Fruit fly (Drosophila melanogaster): Measurements from ENCODE around the gene cmpy.

Gene cmpy

DNA sequence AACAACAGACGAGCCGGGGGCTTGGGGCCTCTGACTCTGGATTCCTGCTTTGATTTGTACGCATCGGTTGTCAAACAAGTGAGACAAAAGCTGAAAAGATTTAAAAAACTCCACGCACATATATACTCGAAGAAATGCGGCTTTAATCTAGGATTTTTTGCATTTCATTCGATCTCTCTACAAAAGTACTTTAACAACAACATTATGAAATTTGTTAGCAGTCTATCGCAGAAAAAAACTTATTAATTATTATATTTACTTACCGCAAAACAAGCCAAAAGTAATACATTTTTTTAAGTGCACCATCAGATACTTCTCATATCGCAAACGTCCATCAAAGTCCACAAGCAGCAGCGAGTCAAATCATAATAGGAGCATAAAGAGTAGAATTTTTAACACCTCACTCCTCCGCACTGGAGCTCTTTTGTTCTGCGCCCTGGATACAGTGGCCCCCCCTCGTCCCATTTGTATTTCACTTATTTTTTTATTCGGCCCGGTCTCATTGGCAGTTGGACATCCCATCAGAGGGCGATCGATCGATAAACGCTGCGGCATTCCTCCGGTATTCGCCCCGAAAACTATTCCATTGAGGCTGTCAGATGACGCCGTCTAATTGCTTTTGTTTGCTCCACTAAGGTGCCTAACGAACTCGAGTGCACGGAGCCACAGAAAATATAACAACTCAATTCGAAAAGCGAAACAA lies 8.4 kb downstream of the cmpy start (continued):
- TF ChIP-seq inv (GFP tag; IDR thresholded peaks at IDR 0.05; ENCODE audit: partially characterized antibody) (no peak), CG18262 (tag; optimal IDR thresholded peaks at IDR 0.05) (peak; percentile 58), tna (GFP tag; IDR thresholded peaks at IDR 0.05; ENCODE audit: partially characterized antibody) (no peak), Tbp (GFP tag; optimal IDR thresholded peaks at IDR 0.05) (no peak), CG17568 (GFP tag; optimal IDR thresholded peaks at IDR 0.05) (peak; percentile 21), BEAF-32 (GFP tag; optimal IDR thresholded peaks at IDR 0.05) (no peak), CG11504 (tag; optimal IDR thresholded peaks at IDR 0.05) (peak; percentile 63), CG15601 (tag; optimal IDR thresholded peaks at IDR 0.05) (no peak), ash1 (GFP tag; optimal IDR thresholded peaks at IDR 0.05) (no peak), CG4404 (GFP tag; IDR thresholded peaks at IDR 0.05) (no peak), CG8924 (tag; optimal IDR thresholded peaks at IDR 0.05) (peak; percentile 33), CG16815 (GFP tag; optimal IDR thresholded peaks at IDR 0.05) (no peak), CG10321 (GFP tag; IDR thresholded peaks at IDR 0.05) (no peak), tin (GFP tag; optimal IDR thresholded peaks at IDR 0.05) (peak; percentile 33), peb (GFP tag; IDR thresholded peaks at IDR 0.05) (no peak), pnt (GFP tag; optimal IDR thresholded peaks at IDR 0.05) (no peak), Dip3 (GFP tag; optimal IDR thresholded peaks at IDR 0.05) (no peak), CG13624 (GFP tag; optimal IDR thresholded peaks at IDR 0.05) (no peak), D19B (GFP tag; optimal IDR thresholded peaks at IDR 0.05) (no peak), Sry-β (GFP tag; optimal IDR thresholded peaks at IDR 0.05) (no peak), her (GFP tag; optimal IDR thresholded peaks at IDR 0.05) (no peak), pita (GFP tag; optimal IDR thresholded peaks at IDR 0.05) (no peak), Elba2 (GFP tag; optimal IDR thresholded peaks at IDR 0.05) (no peak), CG11247 (GFP tag; IDR thresholded peaks at IDR 0.05) (no peak), MBD-R2 (GFP tag; IDR thresholded peaks at IDR 0.05) (peak; percentile 19; the same call in 1 of the 2 replicates), Xrp1 (GFP tag; IDR thresholded peaks at IDR 0.05) (peak; percentile 66), org-1 (GFP tag; optimal IDR thresholded peaks at IDR 0.05) (no peak), Ets97D (GFP tag; optimal IDR thresholded peaks at IDR 0.05) (no peak), pros (GFP tag; optimal IDR thresholded peaks at IDR 0.05) (no peak), CG7839 (tag; optimal IDR thresholded peaks at IDR 0.05) (peak; percentile 63), CG15514 (GFP tag; optimal IDR thresholded peaks at IDR 0.05) (no peak), sima (GFP tag; optimal IDR thresholded peaks at IDR 0.05) (no peak), Bdp1 (GFP tag; optimal IDR thresholded peaks at IDR 0.05) (no peak), CG32532 (GFP tag; IDR thresholded peaks at IDR 0.05) (no peak), dati (GFP tag; IDR thresholded peaks at IDR 0.05) (no peak)

dm6 chr3L:20707217-20707616 lies 11.8 kb downstream of the cmpy start:
- TF ChIP-seq pros (GFP tag; optimal IDR thresholded peaks at IDR 0.05) (no peak), lmd (GFP tag; IDR thresholded peaks at IDR 0.05) (no peak), CG4282 (GFP tag; optimal IDR thresholded peaks at IDR 0.05) (no peak), Chrac-16 (GFP tag; optimal IDR thresholded peaks at IDR 0.05) (no peak), Atf3 (GFP tag; optimal IDR thresholded peaks at IDR 0.05) (no peak), Sin3A (optimal IDR thresholded peaks at IDR 0.05) (no peak), hbn (GFP tag; IDR thresholded peaks at IDR 0.05; ENCODE audit: partially characterized antibody) (no peak), psq (GFP tag; optimal IDR thresholded peaks at IDR 0.05) (no peak), Xbp1 (GFP tag; optimal IDR thresholded peaks at IDR 0.05) (no peak), crp (GFP tag; optimal IDR thresholded peaks at IDR 0.05) (no peak), esg (GFP tag; conservative IDR thresholded peaks at IDR 0.05) (no peak), Trl (optimal IDR thresholded peaks at IDR 0.05) (no peak), Trl (GFP tag; optimal IDR thresholded peaks at IDR 0.05) (no peak)

All from whole organism, embryonic.